Fruit fly (Drosophila melanogaster): ENCODE data around the gene Bulli.

Bulli gene

dm6 chr3L:6494928-6495806 is 6.7 kb downstream of the Bulli start, which contains the start of the genes Vps8 and sfl (continued):
- TF ChIP-seq CG18011 (GFP tag; optimal IDR thresholded peaks at IDR 0.05), result no peak
- no peak for TF ChIP-seq caup (GFP tag; optimal IDR thresholded peaks at IDR 0.05; ENCODE audit: severe bottlenecking)
- TF ChIP-seq CG7357 (GFP tag; IDR thresholded peaks at IDR 0.05), result no peak
- TF ChIP-seq stwl (tag; optimal IDR thresholded peaks at IDR 0.05), result peak; percentile 50
- no peak for TF ChIP-seq gcm2 (GFP tag; optimal IDR thresholded peaks at IDR 0.05)
- no peak for TF ChIP-seq CG13123 (GFP tag; optimal IDR thresholded peaks at IDR 0.05)
- TF ChIP-seq sug (tag; optimal IDR thresholded peaks at IDR 0.05), result peak; percentile 34
- peak; percentile 86 for TF ChIP-seq CG16813 (GFP tag; IDR thresholded peaks at IDR 0.05; ENCODE audit: partially characterized antibody)
- no peak for TF ChIP-seq ems (GFP tag; optimal IDR thresholded peaks at IDR 0.05)
- no peak for TF ChIP-seq CG14441 (GFP tag; IDR thresholded peaks at IDR 0.05)
- no peak for TF ChIP-seq Elba2 (GFP tag; optimal IDR thresholded peaks at IDR 0.05)
- TF ChIP-seq CG6813 (GFP tag; optimal IDR thresholded peaks at IDR 0.05), result no peak
- peak; percentile 32 for TF ChIP-seq chm (GFP tag; IDR thresholded peaks at IDR 0.05)
- no peak for TF ChIP-seq Vsx1 (GFP tag; optimal IDR thresholded peaks at IDR 0.05)
- no peak for TF ChIP-seq Dip3 (GFP tag; optimal IDR thresholded peaks at IDR 0.05)
- TF ChIP-seq CG17912 (GFP tag; optimal IDR thresholded peaks at IDR 0.05), result no peak
- TF ChIP-seq emc (GFP tag; optimal IDR thresholded peaks at IDR 0.05), result no peak
- no peak for TF ChIP-seq kni (GFP tag; optimal IDR thresholded peaks at IDR 0.05)
- 0 out of 2 replicates have a peak, but pooled peaks have one; percentile 37 for TF ChIP-seq vvl (GFP tag; IDR thresholded peaks at IDR 0.05)
- no peak for TF ChIP-seq Fer2 (tag; optimal IDR thresholded peaks at IDR 0.05)
- no peak for TF ChIP-seq Meics (GFP tag; optimal IDR thresholded peaks at IDR 0.05)
- peak; percentile 81 for TF ChIP-seq CG34224 (GFP tag; IDR thresholded peaks at IDR 0.05; ENCODE audit: partially characterized antibody)
- no peak for TF ChIP-seq CG4360 (GFP tag; IDR thresholded peaks at IDR 0.05)
- TF ChIP-seq sd (tag; optimal IDR thresholded peaks at IDR 0.05), result no peak
- TF ChIP-seq ATbp (GFP tag; optimal IDR thresholded peaks at IDR 0.05), result no peak
- TF ChIP-seq Kr (GFP tag; optimal IDR thresholded peaks at IDR 0.05), result no peak
- TF ChIP-seq peb (GFP tag; IDR thresholded peaks at IDR 0.05), result no peak
- TF ChIP-seq CG14667 (GFP tag; IDR thresholded peaks at IDR 0.05), result no peak
- TF ChIP-seq CG6272 (GFP tag; IDR thresholded peaks at IDR 0.05), result 0 out of 2 replicates have a peak, but pooled peaks have one; percentile 15
- TF ChIP-seq hb (GFP tag; IDR thresholded peaks at IDR 0.05; ENCODE audit: partially characterized antibody), result peak; percentile 88
- TF ChIP-seq Ets97D (GFP tag; optimal IDR thresholded peaks at IDR 0.05), result peak; percentile 25
- TF ChIP-seq CG12236 (GFP tag; optimal IDR thresholded peaks at IDR 0.05), result no peak
- no peak for TF ChIP-seq pb (GFP tag; optimal IDR thresholded peaks at IDR 0.05)
- TF ChIP-seq ssp (GFP tag; IDR thresholded peaks at IDR 0.05), result no peak
- TF ChIP-seq CG3995 (GFP tag; optimal IDR thresholded peaks at IDR 0.05), result no peak
- no peak for TF ChIP-seq CG4404 (GFP tag; IDR thresholded peaks at IDR 0.05)
- TF ChIP-seq nau (GFP tag; optimal IDR thresholded peaks at IDR 0.05), result no peak
- peak; percentile 35 for TF ChIP-seq CG18599 (GFP tag; optimal IDR thresholded peaks at IDR 0.05)
- TF ChIP-seq CG12219 (GFP tag; optimal IDR thresholded peaks at IDR 0.05), result no peak
- no peak for TF ChIP-seq CG8359 (GFP tag; optimal IDR thresholded peaks at IDR 0.05; ENCODE audit: borderline replicate concordance)
- TF ChIP-seq dati (GFP tag; IDR thresholded peaks at IDR 0.05), result no peak
- TF ChIP-seq scrt (GFP tag; optimal IDR thresholded peaks at IDR 0.05), result no peak
- TF ChIP-seq CG14050 (GFP tag; IDR thresholded peaks at IDR 0.05), result no peak
- TF ChIP-seq bigmax (GFP tag; optimal IDR thresholded peaks at IDR 0.05), result no peak
- TF ChIP-seq ham (GFP tag; IDR thresholded peaks at IDR 0.05), result no peak
- no peak for TF ChIP-seq pfk (GFP tag; optimal IDR thresholded peaks at IDR 0.05)
- TF ChIP-seq CG1024 (GFP tag; IDR thresholded peaks at IDR 0.05), result no peak
- peak; percentile 1 for TF ChIP-seq CG33557 (GFP tag; optimal IDR thresholded peaks at IDR 0.05)
- TF ChIP-seq B-H1 (GFP tag; IDR thresholded peaks at IDR 0.05), result no peak

All from whole organism, embryonic.